Fruit fly (Drosophila melanogaster) whole organism, larva: ENCODE data around the gene CG11837.

ENCODE experiments used
- noc ChIP-seq: fragments of 200-800 bp; sonication (Bioruptor generic); optimal IDR thresholded peaks from 3 replicates; lab custom pipeline; 2019; ENCODE audit warnings: missing biosample characterization, mild to moderate bottlenecking, missing genetic modification characterization, moderate library complexity

The CG11837 gene

DNA sequence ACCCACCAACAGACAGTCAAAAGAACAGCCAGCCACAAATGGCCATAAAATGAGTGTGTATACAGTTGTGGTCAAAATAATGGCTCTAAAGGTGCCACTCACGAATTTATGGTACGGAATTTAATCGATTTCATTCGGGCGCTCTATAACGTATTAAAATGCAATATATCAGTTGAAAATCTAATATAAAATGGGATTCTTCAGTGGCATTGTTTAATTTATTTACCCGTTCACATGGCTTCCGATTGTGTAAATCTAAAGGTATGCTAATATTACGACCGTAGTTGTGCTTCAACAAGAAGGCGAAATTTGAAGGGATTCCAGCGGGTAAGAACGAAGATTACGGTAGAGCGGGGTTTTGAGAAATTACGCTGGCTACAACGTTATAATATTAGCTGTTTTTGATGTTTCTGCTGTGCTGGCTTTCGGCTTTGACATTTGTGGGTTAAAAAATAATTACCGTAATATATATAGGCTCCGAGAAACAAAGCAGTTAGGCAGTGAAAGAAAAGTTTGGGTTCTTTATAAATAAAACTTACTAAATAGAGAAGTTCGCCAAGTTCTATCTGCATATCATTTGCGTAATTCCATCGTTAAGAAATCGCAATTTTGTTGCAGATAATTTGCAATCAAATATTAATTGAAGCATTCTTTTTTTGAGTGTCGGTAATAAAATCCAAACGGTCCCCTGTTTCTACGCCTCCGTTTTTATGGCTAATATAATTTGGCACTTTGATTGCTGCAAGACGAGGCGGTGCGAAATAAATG is 26.5 kb downstream of the CG11837 start:
- TF ChIP-seq noc = peak; percentile 19

DNA sequence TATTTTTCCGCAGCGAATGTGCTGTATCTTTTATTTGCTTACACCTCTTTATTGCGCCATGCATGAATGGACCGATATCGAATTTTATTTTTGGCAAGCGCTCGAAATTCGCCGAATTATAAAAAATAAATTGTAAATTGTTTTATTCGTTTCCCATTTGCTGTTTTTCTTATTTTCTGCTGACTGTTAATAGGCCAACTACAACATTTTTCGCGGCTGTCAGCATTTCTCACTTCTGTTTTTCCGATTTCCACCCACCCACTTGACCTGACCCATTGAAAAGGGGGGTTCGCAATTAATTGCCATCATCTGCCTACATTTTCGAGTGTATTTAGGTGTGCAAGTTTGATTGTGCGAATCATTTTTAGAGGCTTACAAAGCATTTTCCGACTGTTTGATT is 27.3 kb downstream of the CG11837 start:
- TF ChIP-seq noc = no peak

DNA sequence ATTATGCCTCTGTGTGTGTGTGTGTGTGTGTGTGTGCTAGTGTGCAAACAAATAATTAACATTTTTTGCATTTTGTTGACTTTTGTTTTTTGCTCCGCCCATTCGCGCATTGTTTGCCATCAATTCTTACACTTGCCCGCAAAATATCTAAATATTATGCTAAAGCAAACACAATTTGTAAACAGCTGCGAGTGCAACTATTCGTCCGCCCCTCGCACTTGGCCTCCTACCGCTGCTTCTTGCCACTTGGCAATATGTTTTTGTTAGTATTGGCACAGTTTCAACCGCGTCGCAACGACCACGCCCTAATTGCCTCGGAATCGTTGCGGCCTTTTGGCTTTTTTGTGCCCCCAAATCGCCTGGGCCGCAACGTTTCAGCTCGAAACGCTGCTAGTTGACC is 28.3 kb downstream of the CG11837 start:
- no peak for TF ChIP-seq noc

dm6 chr3R:29082034-29082433 is 32.7 kb downstream of the CG11837 start:
- no peak for TF ChIP-seq noc

dm6 chr3R:29082511-29083296 is 33.4 kb downstream of the CG11837 start:
- no peak for TF ChIP-seq noc

DNA sequence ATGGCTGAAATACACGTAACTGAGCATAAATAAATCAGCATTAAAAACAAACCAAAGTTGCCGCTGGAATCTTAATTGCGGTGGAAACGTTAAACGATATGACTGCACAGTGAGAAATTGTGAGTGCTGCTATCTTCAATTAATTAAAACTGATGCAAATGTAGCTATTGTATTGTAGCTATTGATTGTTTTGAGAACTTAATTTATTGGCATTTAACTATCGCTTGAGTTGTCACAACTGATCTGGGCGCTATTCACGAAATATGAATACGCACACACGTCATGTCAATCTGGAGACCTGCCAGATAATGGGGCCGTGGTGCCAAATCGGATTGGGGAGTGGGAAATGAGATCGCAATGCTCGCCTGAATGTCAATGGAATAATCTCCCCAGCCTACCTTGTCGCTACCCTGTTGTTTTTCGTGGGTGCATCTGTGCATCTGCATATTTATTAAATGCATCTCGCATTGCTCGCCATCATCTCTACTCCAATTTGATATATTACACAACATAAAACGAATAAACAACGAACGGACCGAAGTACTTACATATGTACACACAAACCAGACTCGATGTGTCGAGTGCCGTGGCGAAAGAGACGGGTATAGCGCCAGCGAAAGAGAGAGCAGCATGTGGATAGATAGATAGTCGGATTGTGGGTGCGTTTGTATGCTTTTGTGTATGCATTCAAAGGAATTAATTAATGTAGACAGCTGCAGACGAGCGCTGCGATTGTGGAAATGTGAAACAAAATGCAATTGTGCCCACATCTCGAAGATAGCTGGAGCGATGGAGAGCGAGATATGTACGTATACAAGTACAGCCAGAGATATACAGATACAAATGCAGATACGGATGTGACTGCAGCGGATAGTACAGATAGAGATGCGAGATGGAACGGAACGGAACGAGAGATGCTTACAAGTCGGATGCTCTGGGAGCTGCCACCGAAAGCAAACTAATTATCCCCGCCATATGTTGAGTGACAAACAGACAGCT is 34.5 kb downstream of the CG11837 start:
- TF ChIP-seq noc = no peak

dm6 chr3R:29086896-29087295 is 37.6 kb downstream of the CG11837 start:
- TF ChIP-seq noc = no peak

dm6 chr3R:29087302-29087782 is 38.0 kb downstream of the CG11837 start:
- no peak for TF ChIP-seq noc

dm6 chr3R:29087926-29088487 is 38.7 kb downstream of the CG11837 start:
- TF ChIP-seq noc = no peak

DNA sequence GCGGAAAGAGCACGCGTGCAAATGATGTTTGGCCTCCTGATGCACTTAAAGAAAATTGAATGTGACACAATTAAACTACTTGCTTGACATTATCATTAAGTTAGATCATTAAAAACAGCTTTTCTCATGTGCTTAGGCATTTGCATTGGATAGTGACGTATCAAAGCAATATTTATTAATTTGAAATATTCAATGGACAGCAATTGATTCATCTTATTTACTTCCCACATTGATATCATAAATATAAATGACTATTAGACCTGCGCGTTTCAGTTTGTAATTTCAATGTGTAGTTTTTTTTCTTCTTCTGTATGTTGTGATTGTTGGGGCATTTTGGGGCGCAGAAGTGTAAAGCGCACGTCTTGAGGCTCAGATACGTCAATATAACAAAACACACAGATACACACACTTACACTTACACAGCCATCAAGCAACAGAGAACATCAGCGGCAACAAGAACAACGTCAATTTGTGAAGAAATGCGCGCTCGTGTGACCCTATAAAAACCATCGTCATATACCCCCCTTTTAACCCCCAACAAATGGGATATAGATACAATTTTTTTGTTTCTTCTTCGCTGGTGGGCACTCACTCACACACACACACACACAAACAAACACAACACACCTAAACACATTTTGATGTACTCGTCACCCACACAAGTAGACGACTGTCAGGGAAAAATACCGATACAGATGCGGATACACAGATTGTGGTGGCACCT is 39.8 kb downstream of the CG11837 start:
- TF ChIP-seq noc = no peak

- TF ChIP-seq noc = no peak
These were observed 40.3 kb downstream of the CG11837 start for dm6 chr3R:29089662-29090007.

DNA sequence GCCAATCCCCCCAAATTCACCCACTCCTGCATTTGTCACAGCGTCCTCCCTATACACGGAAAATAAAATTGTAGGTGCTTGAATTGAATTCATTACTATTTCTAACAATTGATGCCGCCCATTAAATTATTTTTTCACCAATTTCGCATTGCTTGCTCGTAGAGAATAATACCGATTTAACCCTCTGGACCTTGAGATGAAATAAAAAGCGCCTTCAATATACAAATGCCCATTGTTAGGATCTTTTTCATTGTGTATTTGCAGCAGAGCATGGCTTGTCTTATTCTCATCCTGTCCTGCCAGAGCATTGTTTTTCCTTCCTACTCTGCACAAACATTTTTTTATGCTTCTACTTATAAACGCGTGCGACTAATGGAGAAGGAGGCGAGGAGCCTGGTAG is 42.3 kb downstream of the CG11837 start:
- TF ChIP-seq noc = no peak

DNA sequence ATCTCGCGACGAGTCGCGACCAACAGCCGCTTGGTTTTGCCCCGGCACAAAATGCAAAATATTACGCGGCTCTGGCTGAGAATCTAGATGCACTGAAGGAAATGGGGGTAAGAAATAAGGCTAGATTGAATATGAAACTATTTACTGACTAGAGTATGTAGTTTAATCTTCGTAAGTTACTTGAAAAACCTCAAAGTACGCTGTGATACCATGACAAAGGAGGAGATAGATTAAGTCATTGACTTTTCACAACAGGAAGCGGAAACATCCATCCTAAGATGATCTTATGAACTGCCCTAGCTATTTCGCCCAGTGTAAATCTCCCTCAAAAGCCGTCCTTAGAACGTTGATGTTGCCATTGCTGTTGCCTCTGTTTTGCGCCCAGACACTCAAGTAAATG is 44.9 kb downstream of the CG11837 start:
- no peak for TF ChIP-seq noc

DNA sequence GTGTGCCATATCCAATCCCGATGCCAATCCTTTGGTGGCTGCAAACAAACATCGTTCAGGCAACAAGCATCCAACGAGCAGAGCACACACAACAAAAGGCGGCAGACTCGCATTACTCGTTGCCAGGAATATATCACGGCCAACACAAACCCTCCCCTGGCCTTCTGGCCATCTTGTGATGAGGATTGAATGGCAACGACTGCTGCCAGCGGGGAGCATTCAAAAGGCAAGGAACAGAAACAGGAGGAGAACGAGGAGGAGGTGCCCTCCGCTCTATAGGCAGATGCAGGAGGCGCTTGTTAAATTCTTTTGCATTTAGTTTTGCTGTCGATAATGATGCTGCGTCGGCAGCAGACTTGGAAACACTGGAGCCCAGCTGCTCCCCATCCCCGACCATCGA is 46.2 kb downstream of the CG11837 start:
- TF ChIP-seq noc = no peak

DNA sequence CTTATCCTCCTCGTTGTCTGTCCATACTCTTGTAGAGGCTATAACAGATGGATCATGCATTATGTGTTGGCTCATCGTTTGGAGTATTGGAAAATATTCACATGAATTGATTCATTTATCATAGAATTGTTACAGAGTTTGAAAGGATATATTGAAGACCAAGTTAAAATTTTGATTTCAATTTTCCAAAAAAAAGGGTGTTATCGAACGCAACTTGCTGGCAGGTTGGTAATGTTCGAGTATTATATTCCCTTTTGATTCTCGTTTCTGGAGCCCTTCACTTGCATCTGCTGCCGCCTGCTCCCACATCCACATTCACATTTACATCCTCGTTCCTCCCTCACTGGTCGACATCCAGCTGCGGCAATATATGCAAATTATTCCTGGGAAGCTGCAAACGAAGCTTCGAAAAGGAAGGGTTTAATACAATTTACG is 46.7 kb downstream of the CG11837 start:
- no peak for TF ChIP-seq noc

DNA sequence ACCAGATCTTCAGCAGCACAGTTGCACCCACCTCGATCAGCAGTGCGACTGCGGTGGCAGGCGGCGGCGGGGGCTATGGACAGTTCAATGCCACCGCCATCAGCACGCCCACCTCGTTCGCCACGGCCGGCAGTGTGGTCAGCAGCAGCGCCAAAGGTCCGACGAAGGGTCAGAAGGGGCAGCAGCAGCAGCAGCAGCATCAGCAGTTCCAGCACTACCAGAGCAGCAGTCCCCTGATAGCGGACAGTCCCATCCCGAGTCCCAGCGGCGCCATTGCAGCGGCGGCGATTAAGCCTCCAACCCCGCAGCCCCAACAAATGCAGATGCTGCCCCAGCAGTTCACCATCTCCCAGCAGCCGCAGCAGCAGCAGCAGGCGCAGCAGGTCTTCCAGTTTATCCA is 48.7 kb downstream of the CG11837 start:
- TF ChIP-seq noc = no peak
